Fruit fly (Drosophila melanogaster) whole organism, adult: ENCODE measurements around the gene CG32845.

ENCODE experiments used
- CG33017 ChIP-seq: fragments of 200-800 bp; sonication (Bioruptor generic); optimal IDR thresholded peaks from 2 replicates; lab custom pipeline; 2018; ENCODE audit warnings: missing biosample characterization, mild to moderate bottlenecking, missing genetic modification characterization, moderate library complexity
- CG5204 ChIP-seq: fragments of 200-800 bp; sonication (Bioruptor generic); optimal IDR thresholded peaks from 2 replicates; lab custom pipeline; 2016; ENCODE audit warnings: missing biosample characterization, missing genetic modification characterization
- CG7045 ChIP-seq: fragments of 200-800 bp; sonication (Bioruptor generic); optimal IDR thresholded peaks from 2 replicates; lab custom pipeline; 2017; ENCODE audit warnings: missing biosample characterization, mild to moderate bottlenecking, missing genetic modification characterization
- CG7101 ChIP-seq: fragments of 200-800 bp; sonication (Bioruptor generic); optimal IDR thresholded peaks from 2 replicates; lab custom pipeline; 2018; ENCODE audit warnings: missing biosample characterization, mild to moderate bottlenecking, missing genetic modification characterization, moderate library complexity
- Clk ChIP-seq: fragments of 200-800 bp; sonication (Bioruptor generic); optimal IDR thresholded peaks from 2 replicates; lab custom pipeline; 2017; ENCODE audit warnings: missing biosample characterization, missing genetic modification characterization
- Crg-1 ChIP-seq: fragments of 200-800 bp; sonication (Bioruptor generic); optimal IDR thresholded peaks from 2 replicates; lab custom pipeline; 2016; ENCODE audit warnings: missing biosample characterization, missing genetic modification characterization
- Mnt ChIP-seq: fragments of 200-800 bp; sonication (Bioruptor generic); optimal IDR thresholded peaks from 2 replicates; lab custom pipeline; 2016; ENCODE audit warnings: missing biosample characterization, mild to moderate bottlenecking, missing genetic modification characterization
- bab1 ChIP-seq: fragments of 200-800 bp; sonication (Bioruptor generic); optimal IDR thresholded peaks from 3 replicates; lab custom pipeline; 2019; ENCODE audit warnings: missing biosample characterization, mild to moderate bottlenecking, missing genetic modification characterization, moderate library complexity
- cic ChIP-seq: fragments of 200-800 bp; sonication (Bioruptor generic); optimal IDR thresholded peaks from 2 replicates; lab custom pipeline; 2017; ENCODE audit warnings: missing biosample characterization, mild to moderate bottlenecking, missing genetic modification characterization, moderate library complexity
- cnc ChIP-seq, 2 experiments: fragments of >200 bp; optimal IDR thresholded peaks; 2 replicates each; lab custom pipeline; 2017
- kay ChIP-seq: fragments of 200-800 bp; sonication (Bioruptor generic); peaks from one replicate; lab custom pipeline; 2016; ENCODE audit warnings: missing biosample characterization, missing genetic modification characterization, borderline replicate concordance
- pad ChIP-seq: fragments of 200-800 bp; sonication (Bioruptor generic); optimal IDR thresholded peaks from 3 replicates; lab custom pipeline; 2017; ENCODE audit warnings: missing biosample characterization, missing genetic modification characterization, mild to moderate bottlenecking, moderate library complexity, missing genetic modification reagents
- tj ChIP-seq: fragments of 200-800 bp; sonication (Bioruptor generic); optimal IDR thresholded peaks from 3 replicates; lab custom pipeline; 2017; ENCODE audit warnings: missing biosample characterization, mild to moderate bottlenecking, missing genetic modification characterization, moderate library complexity
- toe ChIP-seq: fragments of 200-800 bp; sonication (Bioruptor generic); optimal IDR thresholded peaks from 2 replicates; lab custom pipeline; 2016; ENCODE audit warnings: missing biosample characterization, missing genetic modification characterization

dm6 chr3L:263500-264377 lies 9.5 kb downstream of the CG32845 start:
- no peak for TF ChIP-seq tj (GFP tag; lab: Kevin White, UChicago)
- TF ChIP-seq Crg-1 (GFP tag; lab: Kevin White, UChicago): no peak
- TF ChIP-seq kay: no peak
- TF ChIP-seq Mnt (GFP tag; lab: Kevin White, UChicago): peak; percentile 48
- no peak for TF ChIP-seq CG7045
- no peak for TF ChIP-seq pad (GFP tag; lab: Kevin White, UChicago)
- TF ChIP-seq CG33017 (tag; lab: Kevin White, UChicago): no peak
- no peak for TF ChIP-seq CG7101 (tag; lab: Kevin White, UChicago)
- TF ChIP-seq CG5204 (GFP tag; lab: Kevin White, UChicago): no peak
- TF ChIP-seq bab1 (GFP tag; lab: Kevin White, UChicago): no peak
- TF ChIP-seq toe: no peak
- TF ChIP-seq cnc (optimal IDR thresholded peaks at IDR 0.05; lab: Kevin White, UChicago): no peak
- TF ChIP-seq cic: no peak
- TF ChIP-seq Clk (GFP tag; lab: Kevin White, UChicago): no peak
